Worm (Caenorhabditis elegans) whole organism, young adult: ENCODE results near the gene oac-10.

Source experiments
- B0035.1 ChIP-seq: sonication (generic microtip); optimal IDR thresholded peaks from 2 replicates; lab custom pipeline; 2016; ENCODE audit warnings: missing genetic modification characterization, mild to moderate bottlenecking, missing compliant biosample characterization, missing genotype, missing genetic modification reagents
- D2030.7 ChIP-seq: fragments of 200-800 bp; sonication (Bioruptor generic); IDR thresholded peaks from 2 replicates; pipeline ENCODE4 v1.3.6; 2022; ENCODE audit warnings: missing genetic modification reagents, missing genetic modification characterization, missing compliant biosample characterization
- F23B12.7 ChIP-seq: sonication (generic microtip); optimal IDR thresholded peaks from 2 replicates; lab custom pipeline; 2017; ENCODE audit warnings: missing genetic modification characterization, mild to moderate bottlenecking, missing compliant biosample characterization, antibody characterized with exemption, moderate library complexity; ENCODE audit not compliant: insufficient read depth
- F57A8.1 ChIP-seq: fragments of 200-800 bp; sonication (Bioruptor generic); optimal IDR thresholded peaks from 2 replicates; lab custom pipeline; 2018; ENCODE audit warnings: mild to moderate bottlenecking, missing genetic modification characterization, moderate library complexity, missing compliant biosample characterization
- T26A5.8 ChIP-seq: sonication (generic microtip); optimal IDR thresholded peaks from 2 replicates; lab custom pipeline; 2016; ENCODE audit warnings: missing genetic modification characterization, missing compliant biosample characterization
- Y53G8AR.9 ChIP-seq: fragments of 200-800 bp; sonication (Bioruptor generic); conservative IDR thresholded peaks from 2 replicates; pipeline ENCODE4 v1.3.6; 2022; ENCODE audit warnings: missing genetic modification reagents, missing genetic modification characterization, missing compliant biosample characterization
- Y56A3A.18 ChIP-seq: fragments of 200-800 bp; sonication (Bioruptor generic); IDR thresholded peaks from 2 replicates; pipeline ENCODE4 v1.3.6; 2022; ENCODE audit warnings: missing genetic modification reagents, missing genetic modification characterization, missing compliant biosample characterization
- Y95B8A.8 ChIP-seq: fragments of 200-800 bp; sonication (Bioruptor generic); IDR thresholded peaks from 2 replicates; pipeline ENCODE4 v1.3.6; 2022; ENCODE audit warnings: missing genetic modification reagents, missing genetic modification characterization, missing compliant biosample characterization
- ZK185.1 ChIP-seq: sonication (generic microtip); optimal IDR thresholded peaks from 2 replicates; lab custom pipeline; 2016; ENCODE audit warnings: mild to moderate bottlenecking, missing genetic modification characterization, missing compliant biosample characterization; ENCODE audit not compliant: poor library complexity, severe bottlenecking
- akir-1 ChIP-seq: fragments of 200-800 bp; sonication (Bioruptor generic); optimal IDR thresholded peaks from 2 replicates; lab custom pipeline; 2018; ENCODE audit warnings: mild to moderate bottlenecking, missing genetic modification characterization, moderate library complexity, missing compliant biosample characterization
- aptf-2 ChIP-seq: fragments of 200-800 bp; sonication (Bioruptor generic); conservative IDR thresholded peaks from 2 replicates; pipeline ENCODE4 v1.3.6; 2022; ENCODE audit warnings: missing genetic modification reagents, missing genetic modification characterization, missing compliant biosample characterization
- attf-6 ChIP-seq: fragments of 200-800 bp; sonication (Bioruptor generic); IDR thresholded peaks from 2 replicates; pipeline ENCODE4 v1.3.6; 2022; ENCODE audit warnings: missing genetic modification reagents, missing genetic modification characterization, missing compliant biosample characterization
- ceh-79 ChIP-seq: sonication (generic microtip); optimal IDR thresholded peaks from 2 replicates; lab custom pipeline; 2017; ENCODE audit warnings: mild to moderate bottlenecking, missing genetic modification characterization, missing compliant biosample characterization
- chd-7 ChIP-seq: sonication (generic microtip); optimal IDR thresholded peaks from 2 replicates; lab custom pipeline; 2016; ENCODE audit warnings: mild to moderate bottlenecking, missing genetic modification characterization, moderate library complexity, missing compliant biosample characterization
- dox-1 ChIP-seq: fragments of 200-800 bp; sonication (Bioruptor generic); IDR thresholded peaks from 2 replicates; pipeline ENCODE4 v1.3.6; 2022; ENCODE audit warnings: missing genetic modification reagents, missing genetic modification characterization, missing compliant biosample characterization
- dpff-1 ChIP-seq: sonication (generic microtip); optimal IDR thresholded peaks from 2 replicates; lab custom pipeline; 2017; ENCODE audit warnings: mild to moderate bottlenecking, missing genetic modification characterization, missing compliant biosample characterization
- efl-1 ChIP-seq: fragments of 150-350 bp; optimal IDR thresholded peaks from 2 replicates; lab custom pipeline; 2014; ENCODE audit warnings: missing biosample characterization, missing genetic modification reagents, missing genetic modification characterization
- ets-4 ChIP-seq: fragments of 200-800 bp; sonication (Bioruptor generic); optimal IDR thresholded peaks from 2 replicates; lab custom pipeline; 2018; ENCODE audit warnings: mild to moderate bottlenecking, missing genetic modification characterization, missing compliant biosample characterization
- him-1 ChIP-seq: sonication (generic microtip); optimal IDR thresholded peaks from 2 replicates; lab custom pipeline; 2016; ENCODE audit warnings: missing genotype, missing genetic modification reagents, missing genetic modification characterization, missing compliant biosample characterization
- lin-35 ChIP-seq, 3 experiments: fragments of 150-350 bp in 2 of 3; sonication (generic microtip) in 1 of 3; optimal IDR thresholded peaks; 2 replicates each; lab custom pipeline; 2014 to 2018; ENCODE audit warnings: missing biosample characterization in 3 of 3, missing genetic modification characterization in 3 of 3, missing genetic modification reagents in 3 of 3
- lin-40 ChIP-seq: sonication (generic microtip); optimal IDR thresholded peaks from 2 replicates; lab custom pipeline; 2016; ENCODE audit warnings: missing genetic modification characterization, mild to moderate bottlenecking, missing compliant biosample characterization, missing genotype, missing genetic modification reagents
- madf-10 ChIP-seq: sonication (generic microtip); optimal IDR thresholded peaks from 2 replicates; lab custom pipeline; 2016; ENCODE audit warnings: mild to moderate bottlenecking, missing genetic modification characterization, missing compliant biosample characterization
- madf-3 ChIP-seq: fragments of 200-800 bp; sonication (Bioruptor generic); IDR thresholded peaks from 2 replicates; pipeline ENCODE4 v1.3.6; 2022; ENCODE audit warnings: missing genetic modification reagents, missing genetic modification characterization, missing compliant biosample characterization
- mel-28 ChIP-seq: sonication (generic microtip); optimal IDR thresholded peaks from 2 replicates; lab custom pipeline; 2016; ENCODE audit warnings: borderline replicate concordance, mild to moderate bottlenecking, missing genetic modification characterization, missing compliant biosample characterization
- mxl-1 ChIP-seq: sonication (generic microtip); optimal IDR thresholded peaks from 2 replicates; lab custom pipeline; 2016; ENCODE audit warnings: missing genetic modification characterization, missing compliant biosample characterization
- nfyb-1 ChIP-seq: fragments of 200-800 bp; sonication (Bioruptor generic); IDR thresholded peaks from 2 replicates; pipeline ENCODE4 v1.3.6; 2022; ENCODE audit warnings: missing genetic modification reagents, missing genetic modification characterization, missing compliant biosample characterization
- repo-1 ChIP-seq: sonication (generic microtip); optimal IDR thresholded peaks from 2 replicates; lab custom pipeline; 2017; ENCODE audit warnings: mild to moderate bottlenecking, missing genetic modification characterization, missing compliant biosample characterization
- rpc-1 ChIP-seq, 2 experiments: fragments of 150-350 bp in 1 of 2; sonication (generic microtip) in 1 of 2; optimal IDR thresholded peaks; 2 replicates each; lab custom pipeline; 2014 to 2018; ENCODE audit warnings: missing biosample characterization in 1 of 2, missing genetic modification characterization in 1 of 2, missing genetic modification reagents in 1 of 2, missing genotype in 1 of 2
- sdz-38 ChIP-seq: sonication (generic microtip); optimal IDR thresholded peaks from 2 replicates; lab custom pipeline; 2016; ENCODE audit warnings: missing genotype, missing genetic modification characterization, missing compliant biosample characterization
- sea-2 ChIP-seq: fragments of 200-800 bp; sonication (Bioruptor generic); IDR thresholded peaks from 2 replicates; pipeline ENCODE4 v1.3.6; 2022; ENCODE audit warnings: missing genetic modification characterization, missing compliant biosample characterization
- zfh-2 ChIP-seq: fragments of 200-800 bp; sonication (Bioruptor generic); conservative IDR thresholded peaks from 2 replicates; pipeline ENCODE4 v1.3.6; 2022; ENCODE audit warnings: missing genetic modification reagents, missing genetic modification characterization, missing compliant biosample characterization
- zim-3 ChIP-seq: sonication (generic microtip); optimal IDR thresholded peaks from 2 replicates; lab custom pipeline; 2017; ENCODE audit warnings: mild to moderate bottlenecking, missing genetic modification characterization, moderate library complexity, missing compliant biosample characterization
- ztf-3 ChIP-seq: fragments of 200-800 bp; sonication (Bioruptor generic); optimal IDR thresholded peaks from 2 replicates; lab custom pipeline; 2018; ENCODE audit warnings: mild to moderate bottlenecking, missing genetic modification characterization, missing compliant biosample characterization

The oac-10 gene

ce11 chrII:3843305-3843704 is 26.4 kb upstream of the oac-10 start, which contains the start of the genes C17A2.7 and C17A2.3:
C17A2.7 (minus strand) TSS chrII:3843405.
C17A2.3 (plus strand) TSS chrII:3843609.
- TF ChIP-seq nfyb-1 (no peak), zim-3 (tag; lab: Kevin White, UChicago) (no peak), D2030.7 (GFP tag; lab: Robert Waterston, UW) (no peak), Y56A3A.18 (GFP tag; lab: Robert Waterston, UW) (no peak), madf-10 (tag; lab: Kevin White, UChicago) (no peak), dpff-1 (no peak), sea-2 (GFP tag; lab: Robert Waterston, UW) (no peak), efl-1 (GFP tag; lab: Kevin White, UChicago) (no peak), Y53G8AR.9 (GFP tag; lab: Robert Waterston, UW) (no peak), mxl-1 (tag; lab: Kevin White, UChicago) (no peak), lin-40 (tag; lab: Kevin White, UChicago) (no peak), rpc-1 (optimal IDR thresholded peaks at IDR 0.05; lab: Kevin White, UChicago) (no peak), rpc-1 (tag; optimal IDR thresholded peaks at IDR 0.05; lab: Kevin White, UChicago) (no peak)

- TF ChIP-seq Y95B8A.8 (GFP tag; lab: Robert Waterston, UW), result no peak
- TF ChIP-seq aptf-2 (GFP tag; lab: Robert Waterston, UW), result no peak
- TF ChIP-seq mel-28, result no peak
- TF ChIP-seq zfh-2 (GFP tag; lab: Robert Waterston, UW), result no peak
- no peak for TF ChIP-seq F57A8.1 (GFP tag; lab: Kevin White, UChicago)
- no peak for TF ChIP-seq T26A5.8 (tag; lab: Kevin White, UChicago)
- no peak for TF ChIP-seq dox-1
- TF ChIP-seq ceh-79 (tag; lab: Kevin White, UChicago), result no peak
- no peak for TF ChIP-seq ZK185.1 (tag; lab: Kevin White, UChicago)
- TF ChIP-seq ets-4, result no peak
- no peak for TF ChIP-seq sea-2 (GFP tag; lab: Robert Waterston, UW)
- TF ChIP-seq sdz-38 (tag; lab: Kevin White, UChicago), result no peak
- TF ChIP-seq akir-1 (GFP tag; lab: Kevin White, UChicago), result no peak
- no peak for TF ChIP-seq chd-7 (tag; lab: Kevin White, UChicago)
- no peak for TF ChIP-seq ztf-3 (GFP tag; lab: Kevin White, UChicago)
- no peak for TF ChIP-seq lin-40 (tag; lab: Kevin White, UChicago)
- TF ChIP-seq repo-1 (tag; lab: Kevin White, UChicago), result no peak
- no peak for TF ChIP-seq B0035.1 (tag; lab: Kevin White, UChicago)
- TF ChIP-seq lin-35 (GFP tag; optimal IDR thresholded peaks at IDR 0.05; lab: Kevin White, UChicago), result no peak
- TF ChIP-seq, all 124 proteins: peak for 0
These were observed 23.7 kb upstream of the oac-10 start, which contains the start of gene C17A2.2 for ce11 chrII:3846028-3846427. C17A2.2 (plus strand) TSS chrII:3846328.

- TF ChIP-seq akir-1 (GFP tag; lab: Kevin White, UChicago) (no peak), him-1 (no peak)
- TF ChIP-seq, all 124 proteins: peak for 0
These were observed 19.0 kb upstream of the oac-10 start, which contains the start of gene nhr-72 for ce11 chrII:3850655-3851054. nhr-72 (minus strand) TSS chrII:3850755.

- TF ChIP-seq F23B12.7, result no peak
- TF ChIP-seq attf-6, result no peak
- TF ChIP-seq madf-3 (GFP tag; lab: Robert Waterston, UW), result no peak
These were observed 17.0 kb upstream of the oac-10 start, which contains the start of gene nhr-257 for ce11 chrII:3852654-3853053. nhr-257 (plus strand) TSS chrII:3852954.
